Worm (Caenorhabditis elegans): Measurements from ENCODE around the gene egl-47.

egl-47 gene

DNA sequence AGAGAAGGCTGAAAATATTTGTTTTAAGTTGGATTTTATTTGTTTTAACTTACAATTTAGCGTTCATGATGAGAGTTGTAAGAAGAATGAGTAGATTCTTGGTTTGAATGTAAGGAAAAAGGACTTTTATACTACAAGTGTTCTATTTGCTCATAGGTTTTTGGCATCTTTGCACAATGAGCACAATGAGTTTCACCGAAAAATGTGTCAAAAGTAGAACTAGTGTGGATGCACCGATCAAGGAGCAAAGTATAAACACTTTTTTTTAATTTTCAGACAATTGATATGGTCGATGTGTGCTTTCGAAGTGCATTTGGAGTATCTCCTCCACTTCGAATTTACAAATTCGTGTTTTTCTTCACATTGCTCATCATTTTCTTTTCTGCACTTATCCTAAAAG, 6.7 kb downstream of the egl-47 start, which contains the start of gene fipr-11:
Gene fipr-11 (minus strand): TSS at position 101 of the 400 bp plus-strand sequence.
- TF ChIP-seq zfh-2 (GFP tag; conservative IDR thresholded peaks at IDR 0.05) (no peak), lin-35 (GFP tag; optimal IDR thresholded peaks at IDR 0.05) (no peak), nhr-80 (tag; optimal IDR thresholded peaks at IDR 0.05) (no peak), Y67H2A.10 (GFP tag; conservative IDR thresholded peaks at IDR 0.05) (no peak), ets-4 (GFP tag; optimal IDR thresholded peaks at IDR 0.05) (no peak), mes-4 (tag; optimal IDR thresholded peaks at IDR 0.05) (no peak), akir-1 (GFP tag; optimal IDR thresholded peaks at IDR 0.05) (no peak), B0019.2 (GFP tag; conservative IDR thresholded peaks at IDR 0.05) (no peak), Y79H2A.3 (GFP tag; conservative IDR thresholded peaks at IDR 0.05) (no peak), nhr-179 (tag; optimal IDR thresholded peaks at IDR 0.05) (no peak), ztf-6 (GFP tag; IDR thresholded peaks at IDR 0.05) (no peak), F39B2.1 (GFP tag; IDR thresholded peaks at IDR 0.05) (no peak), hmg-1.2 (GFP tag; IDR thresholded peaks at IDR 0.05) (no peak), sea-2 (GFP tag; IDR thresholded peaks at IDR 0.05) (no peak), bed-2 (GFP tag; IDR thresholded peaks at IDR 0.05) (no peak), Y95B8A.8 (GFP tag; IDR thresholded peaks at IDR 0.05) (no peak), T26A5.8 (tag; optimal IDR thresholded peaks at IDR 0.05) (no peak), zim-3 (tag; optimal IDR thresholded peaks at IDR 0.05) (no peak), snpc-1.3 (tag; optimal IDR thresholded peaks at IDR 0.05; ENCODE audit: insufficient read depth) (no peak), nfya-1 (tag; optimal IDR thresholded peaks at IDR 0.05; ENCODE audit: borderline replicate concordance, insufficient read depth) (no peak)

DNA sequence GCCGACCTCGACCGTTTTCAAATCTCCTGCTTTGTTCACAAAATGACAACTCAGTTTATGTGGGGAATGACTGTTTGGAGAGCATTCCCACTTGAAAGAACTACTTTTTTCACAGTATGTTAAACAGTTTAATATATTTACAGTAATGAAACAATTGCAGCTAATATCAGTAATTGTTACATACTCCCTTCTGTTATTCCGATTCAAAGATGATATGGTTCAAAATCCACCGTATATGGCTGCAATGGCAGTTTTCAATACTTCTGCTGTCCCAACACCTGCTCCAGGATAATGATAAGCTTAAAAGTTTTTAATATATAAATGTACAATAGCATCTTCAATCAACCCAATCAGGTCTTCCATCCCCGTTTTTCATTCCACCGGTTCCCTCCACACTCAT, 7.8 kb downstream of the egl-47 start:
- TF ChIP-seq ztf-26 (tag; optimal IDR thresholded peaks at IDR 0.05) = no peak
- no peak for TF ChIP-seq atf-7 (tag; optimal IDR thresholded peaks at IDR 0.05)
- TF ChIP-seq F39B2.1 (GFP tag; IDR thresholded peaks at IDR 0.05) = no peak
- no peak for TF ChIP-seq hsf-1 (GFP tag; IDR thresholded peaks at IDR 0.05)
- no peak for TF ChIP-seq B0336.3 (GFP tag; IDR thresholded peaks at IDR 0.05)
- TF ChIP-seq lin-54 (GFP tag; optimal IDR thresholded peaks at IDR 0.05) = no peak

DNA sequence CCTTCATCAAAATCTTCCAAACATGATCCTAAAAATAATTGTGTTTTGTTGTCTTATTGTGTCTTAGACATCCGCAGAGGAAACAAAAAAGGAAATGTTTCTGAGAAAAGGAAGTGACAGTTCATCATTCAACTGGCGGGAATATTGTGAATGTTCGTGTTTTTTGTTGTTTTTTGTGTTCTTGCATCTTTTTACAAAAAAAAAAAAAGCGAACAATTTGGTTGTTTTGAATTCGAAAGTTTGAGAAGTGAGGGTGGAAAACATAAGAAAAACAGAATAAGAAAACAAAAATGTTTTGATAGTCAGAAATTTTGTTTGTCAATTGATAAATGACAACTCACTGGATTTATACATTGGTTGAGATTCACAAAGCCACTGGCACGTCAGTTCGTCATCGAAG, 10.2 kb downstream of the egl-47 start:
- no peak for TF ChIP-seq F23B12.7 (tag; optimal IDR thresholded peaks at IDR 0.05; ENCODE audit: insufficient read depth)
- TF ChIP-seq ztf-25 (GFP tag; IDR thresholded peaks at IDR 0.05) = no peak
- no peak for TF ChIP-seq Y95B8A.8 (GFP tag; IDR thresholded peaks at IDR 0.05)
- TF ChIP-seq die-1 (tag; optimal IDR thresholded peaks at IDR 0.05) = no peak
- no peak for TF ChIP-seq attf-5 (GFP tag; optimal IDR thresholded peaks at IDR 0.05)
- no peak for TF ChIP-seq lag-1 (GFP tag; IDR thresholded peaks at IDR 0.05)

DNA sequence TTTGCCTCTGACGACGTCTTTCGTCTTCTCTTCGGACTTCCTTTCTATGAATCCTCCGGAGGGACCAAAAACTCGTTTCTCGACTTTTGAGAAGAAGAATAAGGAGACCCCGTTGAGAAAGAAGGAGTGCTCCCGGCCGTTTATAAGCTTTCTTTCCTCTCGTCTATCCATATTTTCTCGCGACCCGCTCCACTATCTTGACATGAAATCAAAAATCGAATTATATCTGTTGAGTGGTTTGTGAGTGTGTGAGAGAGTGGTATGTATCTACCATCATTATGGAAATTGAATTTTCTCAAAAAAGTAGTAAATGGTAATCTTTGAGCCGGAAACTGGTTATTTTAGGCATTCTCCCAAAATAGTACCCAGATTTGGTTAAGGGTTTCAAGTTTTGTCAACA, 11.8 kb downstream of the egl-47 start:
- TF ChIP-seq K12H6.12 (tag; optimal IDR thresholded peaks at IDR 0.05) (no peak), madf-6 (GFP tag; IDR thresholded peaks at IDR 0.05) (no peak), ccch-3 (GFP tag; optimal IDR thresholded peaks at IDR 0.05) (no peak), nfya-1 (tag; optimal IDR thresholded peaks at IDR 0.05; ENCODE audit: borderline replicate concordance, insufficient read depth) (no peak), mel-28 (tag; optimal IDR thresholded peaks at IDR 0.05; ENCODE audit: borderline replicate concordance) (no peak)
